Fruit fly (Drosophila melanogaster): ENCODE data around the gene CG14420.

DNA sequence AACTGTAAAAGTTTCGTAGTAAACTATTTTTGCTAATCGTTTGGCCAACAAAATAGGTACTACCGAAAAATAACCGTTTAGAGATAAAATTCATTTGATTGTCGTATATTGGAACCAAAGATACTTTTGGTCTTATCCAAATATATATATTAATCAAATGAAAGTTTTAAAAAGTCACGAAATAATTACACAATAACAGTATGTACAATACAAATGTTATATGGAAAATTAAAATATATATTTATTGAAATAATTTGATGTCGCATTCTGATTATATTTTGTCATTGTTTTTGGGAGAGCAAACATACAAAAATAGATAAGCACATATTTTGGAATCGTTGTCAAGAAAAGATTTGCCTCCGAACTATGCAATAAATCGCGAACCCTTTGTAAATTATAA lies at the start of gene CG14420:
- TF ChIP-seq CG8478 (optimal IDR thresholded peaks at IDR 0.05), result no peak
- no peak for TF ChIP-seq psq (optimal IDR thresholded peaks at IDR 0.05)
- no peak for TF ChIP-seq pan (optimal IDR thresholded peaks at IDR 0.05)

Data from whole organism.